Worm (Caenorhabditis elegans) whole organism, L3 larva: ENCODE measurements around the gene C53A5.17.

ENCODE experiments used
- ama-1 ChIP-seq: fragments of 150-350 bp; optimal IDR thresholded peaks from 2 replicates; lab custom pipeline; 2018
- ceh-28 ChIP-seq: fragments of 150-350 bp; optimal IDR thresholded peaks from 2 replicates; lab custom pipeline; 2014; ENCODE audit warnings: missing biosample characterization, missing genetic modification reagents, missing genetic modification characterization
- jun-1 ChIP-seq: fragments of 150-350 bp; optimal IDR thresholded peaks from 2 replicates; lab custom pipeline; 2014; ENCODE audit warnings: missing biosample characterization, missing genetic modification reagents, missing genetic modification characterization
- mdl-1 ChIP-seq: fragments of 150-350 bp; optimal IDR thresholded peaks from 2 replicates; lab custom pipeline; 2014; ENCODE audit warnings: missing biosample characterization, missing genetic modification characterization
- nhr-11 ChIP-seq: fragments of 150-350 bp; optimal IDR thresholded peaks from 2 replicates; lab custom pipeline; 2014; ENCODE audit warnings: missing biosample characterization, missing genetic modification characterization
- nhr-12 ChIP-seq: fragments of 150-350 bp; optimal IDR thresholded peaks from 2 replicates; lab custom pipeline; 2014; ENCODE audit warnings: missing biosample characterization, missing genetic modification characterization
- nhr-28 ChIP-seq: fragments of 150-350 bp; optimal IDR thresholded peaks from 2 replicates; lab custom pipeline; 2014; ENCODE audit warnings: missing biosample characterization, missing genetic modification characterization
- nhr-77 ChIP-seq: fragments of 150-350 bp; optimal IDR thresholded peaks from 2 replicates; lab custom pipeline; 2014; ENCODE audit warnings: missing biosample characterization, missing genetic modification characterization
- unc-39 ChIP-seq: sonication (generic microtip); optimal IDR thresholded peaks from 4 replicates; lab custom pipeline; 2017; ENCODE audit warnings: missing biosample characterization, missing genetic modification characterization
- zag-1 ChIP-seq: fragments of 150-350 bp; optimal IDR thresholded peaks from 2 replicates; lab custom pipeline; 2014; ENCODE audit warnings: missing biosample characterization, missing genetic modification characterization
- ztf-4 ChIP-seq: fragments of 150-350 bp; optimal IDR thresholded peaks from 2 replicates; lab custom pipeline; 2014; ENCODE audit warnings: missing biosample characterization, missing genetic modification characterization

DNA sequence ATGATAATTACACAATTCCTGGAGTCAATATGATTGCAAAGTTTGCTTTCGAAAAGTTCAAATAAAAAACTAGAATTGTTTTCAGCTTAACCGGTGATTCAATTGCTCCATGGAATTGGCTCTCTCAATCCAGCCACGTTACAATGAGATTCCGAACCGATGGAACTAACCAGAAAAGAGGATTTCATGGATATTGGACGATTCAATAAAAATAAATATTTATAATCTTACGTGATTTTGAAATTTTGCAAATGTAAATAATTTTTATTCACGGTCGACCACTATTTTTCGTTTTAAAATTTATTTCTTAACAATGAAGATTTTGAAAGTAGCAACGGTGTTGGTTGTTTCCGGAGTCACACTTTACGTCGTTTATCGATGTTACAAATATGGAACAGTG, 38.9 kb downstream of the C53A5.17 start, which contains the start of gene R02D5.10:
- TF ChIP-seq nhr-12 (tag; lab: Kevin White, UChicago) (no peak), jun-1 (no peak), mdl-1 (tag; lab: Kevin White, UChicago) (no peak), ztf-4 (tag; lab: Kevin White, UChicago) (no peak), nhr-11 (tag; lab: Kevin White, UChicago) (no peak), ceh-28 (no peak), ama-1 (lab: Kevin White, UChicago) (no peak), zag-1 (tag; lab: Kevin White, UChicago) (no peak), nhr-77 (tag; lab: Kevin White, UChicago) (no peak), unc-39 (tag; lab: Kevin White, UChicago) (no peak), nhr-28 (tag; lab: Kevin White, UChicago) (no peak)
